Worm (Caenorhabditis elegans) whole organism, L4 larva: Measurements from ENCODE around the gene Y80D4G.2.

Experiments
- R02D3.7 ChIP-seq: fragments of 150-350 bp; sonication (generic microtip); optimal IDR thresholded peaks from 3 replicates; lab custom pipeline; 2014; ENCODE audit warnings: missing biosample characterization, missing genetic modification characterization
- Y48G9A.11 ChIP-seq: fragments of 200-800 bp; sonication (Bioruptor generic); IDR thresholded peaks from 2 replicates; pipeline ENCODE4 v1.3.6; 2022; ENCODE audit warnings: missing genetic modification reagents, missing genetic modification characterization, missing compliant biosample characterization
- nhr-111 ChIP-seq: fragments of 200-800 bp; sonication (Bioruptor generic); optimal IDR thresholded peaks from 2 replicates; lab custom pipeline; 2018; ENCODE audit warnings: mild to moderate bottlenecking, missing genetic modification characterization, missing compliant biosample characterization
- ztf-7 ChIP-seq: fragments of 150-350 bp; optimal IDR thresholded peaks from 2 replicates; lab custom pipeline; 2014; ENCODE audit warnings: missing biosample characterization, missing genetic modification characterization

ce11 chrIII:7643084-7643483 lies 48.7 kb upstream of the Y80D4G.2 start, which contains the start of gene upp-1:
- TF ChIP-seq R02D3.7 (tag; lab: Kevin White, UChicago) = no peak
- TF ChIP-seq Y48G9A.11 (GFP tag; lab: Robert Waterston, UW) = no peak
- TF ChIP-seq nhr-111 (GFP tag; lab: Kevin White, UChicago) = no peak
- no peak for TF ChIP-seq ztf-7 (tag; lab: Kevin White, UChicago)
